Worm (Caenorhabditis elegans) whole organism, L4 larva: ENCODE results near the gene F43G6.17.
"Not testable (repeated sequence)": the region's sequence is repeated elsewhere in the genome, so short reads cannot be mapped to it uniquely, and the experiment has no call there.

Source experiments
- D1046.2 ChIP-seq: fragments of 200-800 bp; sonication (Bioruptor generic); IDR thresholded peaks from 2 replicates; pipeline ENCODE4 v1.3.6; 2022; ENCODE audit warnings: missing genetic modification characterization, missing compliant biosample characterization
- F37D6.2 ChIP-seq: sonication (generic microtip); optimal IDR thresholded peaks from 2 replicates; lab custom pipeline; 2016; ENCODE audit warnings: mild to moderate bottlenecking, missing genetic modification characterization, missing compliant biosample characterization
- F44E2.7 ChIP-seq: fragments of 200-800 bp; sonication (Bioruptor generic); IDR thresholded peaks from 2 replicates; pipeline ENCODE4 v2.1.2; 2022; ENCODE audit warnings: missing genetic modification characterization, missing compliant biosample characterization
- T20F7.1 ChIP-seq: fragments of 200-800 bp; sonication (Bioruptor generic); optimal IDR thresholded peaks from 2 replicates; lab custom pipeline; 2018; ENCODE audit warnings: mild to moderate bottlenecking, missing genetic modification characterization, missing compliant biosample characterization
- Y48G9A.11 ChIP-seq: fragments of 200-800 bp; sonication (Bioruptor generic); IDR thresholded peaks from 2 replicates; pipeline ENCODE4 v1.3.6; 2022; ENCODE audit warnings: missing genetic modification reagents, missing genetic modification characterization, missing compliant biosample characterization
- Y5F2A.4 ChIP-seq: fragments of 200-800 bp; sonication (Bioruptor generic); optimal IDR thresholded peaks from 2 replicates; lab custom pipeline; 2018; ENCODE audit warnings: mild to moderate bottlenecking, missing genetic modification characterization, missing compliant biosample characterization
- Y75B8A.6 ChIP-seq: fragments of 200-800 bp; sonication (Bioruptor generic); IDR thresholded peaks from 2 replicates; pipeline ENCODE4 v1.3.6; 2022; ENCODE audit warnings: missing genetic modification reagents, missing genetic modification characterization, missing compliant biosample characterization
- ZK337.2 ChIP-seq: fragments of 200-800 bp; sonication (Bioruptor generic); IDR thresholded peaks from 2 replicates; pipeline ENCODE4 v1.3.6; 2022; ENCODE audit warnings: missing genetic modification reagents, missing genetic modification characterization, missing compliant biosample characterization
- arid-1 ChIP-seq: fragments of 200-800 bp; sonication (Bioruptor generic); conservative IDR thresholded peaks from 2 replicates; pipeline ENCODE4 v1.3.6; 2022; ENCODE audit warnings: missing genetic modification reagents, missing genetic modification characterization, missing compliant biosample characterization
- ceh-20 ChIP-seq: fragments of 200-800 bp; sonication (Bioruptor generic); IDR thresholded peaks from 2 replicates; pipeline ENCODE4 v1.3.6; 2022; ENCODE audit warnings: missing genetic modification reagents, missing genetic modification characterization, missing compliant biosample characterization
- ctbp-1 ChIP-seq: fragments of 200-800 bp; sonication (Bioruptor generic); IDR thresholded peaks from 2 replicates; pipeline ENCODE4 v1.3.6; 2022; ENCODE audit warnings: missing genetic modification reagents, missing genetic modification characterization, missing compliant biosample characterization
- daf-16 ChIP-seq, 3 experiments: sonication (generic microtip); optimal IDR thresholded peaks; 2 replicates each; lab custom pipeline; 2016 to 2017; ENCODE audit warnings: missing genetic modification characterization in 3 of 3, missing genetic modification reagents in 3 of 3, mild to moderate bottlenecking in 2 of 3, missing compliant biosample characterization in 2 of 3, missing biosample characterization in 1 of 3, moderate library complexity in 1 of 3
- daf-8 ChIP-seq: fragments of 200-800 bp; sonication (Bioruptor generic); IDR thresholded peaks from 2 replicates; pipeline ENCODE4 v1.3.6; 2022; ENCODE audit warnings: missing genetic modification characterization, missing compliant biosample characterization
- dmd-8 ChIP-seq: fragments of 200-800 bp; sonication (Bioruptor generic); IDR thresholded peaks from 2 replicates; pipeline ENCODE4 v1.3.6; 2022; ENCODE audit warnings: missing genetic modification characterization, missing compliant biosample characterization
- dmd-9 ChIP-seq: fragments of 200-800 bp; sonication (Bioruptor generic); IDR thresholded peaks from 2 replicates; pipeline ENCODE4 v1.3.6; 2022; ENCODE audit warnings: missing genetic modification reagents, missing genetic modification characterization, missing compliant biosample characterization
- dpl-1 ChIP-seq: fragments of 150-350 bp; optimal IDR thresholded peaks from 2 replicates; lab custom pipeline; 2014; ENCODE audit warnings: missing biosample characterization, missing genetic modification reagents, missing genetic modification characterization
- dve-1 ChIP-seq: sonication (generic microtip); optimal IDR thresholded peaks from 2 replicates; lab custom pipeline; 2017; ENCODE audit warnings: antibody characterized with exemption, mild to moderate bottlenecking, missing genetic modification characterization, missing compliant biosample characterization; ENCODE audit not compliant: insufficient read depth
- egl-43 ChIP-seq: fragments of 200-800 bp; sonication (Bioruptor generic); IDR thresholded peaks from 2 replicates; pipeline ENCODE4 v1.3.6; 2022; ENCODE audit warnings: missing genetic modification reagents, missing genetic modification characterization, missing compliant biosample characterization
- gei-8 ChIP-seq: fragments of 200-800 bp; sonication (Bioruptor generic); optimal IDR thresholded peaks from 2 replicates; lab custom pipeline; 2018; ENCODE audit warnings: mild to moderate bottlenecking, missing genetic modification characterization, missing compliant biosample characterization
- hlh-11 ChIP-seq: fragments of 200-800 bp; sonication (Bioruptor generic); optimal IDR thresholded peaks from 2 replicates; lab custom pipeline; 2018; ENCODE audit warnings: mild to moderate bottlenecking, missing genetic modification characterization, missing compliant biosample characterization
- hmg-1.1 ChIP-seq: fragments of 200-800 bp; sonication (Bioruptor generic); IDR thresholded peaks from 2 replicates; pipeline ENCODE4 v1.3.6; 2022; ENCODE audit warnings: missing genetic modification reagents, missing genetic modification characterization, missing compliant biosample characterization
- lir-3 ChIP-seq: sonication (generic microtip); optimal IDR thresholded peaks from 2 replicates; lab custom pipeline; 2016; ENCODE audit warnings: mild to moderate bottlenecking, missing genetic modification characterization, missing compliant biosample characterization
- madf-9 ChIP-seq: fragments of 200-800 bp; sonication (Bioruptor generic); conservative IDR thresholded peaks from 2 replicates; pipeline ENCODE4 v1.3.6; 2022; ENCODE audit warnings: missing genetic modification reagents, missing genetic modification characterization, missing compliant biosample characterization
- mes-2 ChIP-seq: sonication (generic microtip); optimal IDR thresholded peaks from 2 replicates; lab custom pipeline; 2016; ENCODE audit warnings: missing genotype, mild to moderate bottlenecking, missing genetic modification characterization, missing compliant biosample characterization; ENCODE audit not compliant: poor library complexity, severe bottlenecking
- mxl-3 ChIP-seq: fragments of 200-800 bp; sonication (Bioruptor generic); optimal IDR thresholded peaks from 2 replicates; lab custom pipeline; 2018; ENCODE audit warnings: mild to moderate bottlenecking, missing genetic modification characterization, missing compliant biosample characterization
- nhr-102 ChIP-seq: sonication (generic microtip); optimal IDR thresholded peaks from 2 replicates; lab custom pipeline; 2016; ENCODE audit warnings: mild to moderate bottlenecking, missing genetic modification characterization, moderate library complexity, missing compliant biosample characterization
- nhr-25 ChIP-seq: sonication (generic microtip); optimal IDR thresholded peaks from 2 replicates; lab custom pipeline; 2017; ENCODE audit warnings: missing genetic modification characterization, mild to moderate bottlenecking, missing compliant biosample characterization, antibody characterized with exemption, moderate library complexity, borderline replicate concordance; ENCODE audit not compliant: insufficient read depth
- nhr-28 ChIP-seq: fragments of 150-350 bp; optimal IDR thresholded peaks from 2 replicates; lab custom pipeline; 2014; ENCODE audit warnings: missing biosample characterization, missing genetic modification characterization
- nhr-41 ChIP-seq: fragments of 200-800 bp; sonication (Bioruptor generic); IDR thresholded peaks from 2 replicates; pipeline ENCODE4 v1.3.6; 2022; ENCODE audit warnings: missing genetic modification reagents, missing genetic modification characterization, missing compliant biosample characterization
- nhr-42 ChIP-seq: fragments of 200-800 bp; sonication (Bioruptor generic); IDR thresholded peaks from 2 replicates; pipeline ENCODE4 v1.3.6; 2022; ENCODE audit warnings: missing genetic modification characterization, missing compliant biosample characterization
- nhr-48 ChIP-seq: sonication (generic microtip); optimal IDR thresholded peaks from 2 replicates; lab custom pipeline; 2016; ENCODE audit warnings: mild to moderate bottlenecking, missing genetic modification characterization, missing compliant biosample characterization
- nhr-77 ChIP-seq: fragments of 150-350 bp; optimal IDR thresholded peaks from 2 replicates; lab custom pipeline; 2014; ENCODE audit warnings: missing biosample characterization, missing genetic modification characterization
- pha-4 ChIP-seq, 2 experiments: fragments of 150-350 bp in 1 of 2; fragments of 200-800 bp in 1 of 2; sonication (Bioruptor generic) in 1 of 2; IDR thresholded peaks in 1 of 2; optimal IDR thresholded peaks in 1 of 2; 2 replicates each; pipeline versions ENCODE4 v1.3.6 to Lab custom; 2014 to 2022; ENCODE audit warnings: missing genetic modification characterization in 2 of 2, missing genetic modification reagents in 2 of 2, missing biosample characterization in 1 of 2, missing compliant biosample characterization in 1 of 2
- php-3 ChIP-seq: fragments of 200-800 bp; sonication (Bioruptor generic); IDR thresholded peaks from 2 replicates; pipeline ENCODE4 v1.3.6; 2022; ENCODE audit warnings: missing genetic modification reagents, missing genetic modification characterization, missing compliant biosample characterization
- set-16 ChIP-seq: fragments of 200-800 bp; sonication (Bioruptor generic); IDR thresholded peaks from 2 replicates; pipeline ENCODE4 v1.3.6; 2022; ENCODE audit warnings: missing genetic modification reagents, missing genetic modification characterization, missing compliant biosample characterization
- snpc-1.2 ChIP-seq: fragments of 200-800 bp; sonication (Bioruptor generic); IDR thresholded peaks from 2 replicates; pipeline ENCODE4 v1.3.6; 2022; ENCODE audit warnings: missing genetic modification reagents, missing genetic modification characterization, missing compliant biosample characterization
- tra-1 ChIP-seq: fragments of 200-800 bp; sonication (Bioruptor generic); IDR thresholded peaks from 2 replicates; pipeline ENCODE4 v1.3.6; 2022; ENCODE audit warnings: missing genetic modification reagents, missing genetic modification characterization, missing compliant biosample characterization
- unc-39 ChIP-seq: sonication (generic microtip); optimal IDR thresholded peaks from 2 replicates; lab custom pipeline; 2017; ENCODE audit warnings: missing biosample characterization, missing genetic modification characterization
- vab-7 ChIP-seq: fragments of 200-800 bp; sonication (Bioruptor generic); IDR thresholded peaks from 2 replicates; pipeline ENCODE4 v1.3.6; 2022; ENCODE audit warnings: missing genetic modification reagents, missing genetic modification characterization, missing compliant biosample characterization

Gene F43G6.17

DNA sequence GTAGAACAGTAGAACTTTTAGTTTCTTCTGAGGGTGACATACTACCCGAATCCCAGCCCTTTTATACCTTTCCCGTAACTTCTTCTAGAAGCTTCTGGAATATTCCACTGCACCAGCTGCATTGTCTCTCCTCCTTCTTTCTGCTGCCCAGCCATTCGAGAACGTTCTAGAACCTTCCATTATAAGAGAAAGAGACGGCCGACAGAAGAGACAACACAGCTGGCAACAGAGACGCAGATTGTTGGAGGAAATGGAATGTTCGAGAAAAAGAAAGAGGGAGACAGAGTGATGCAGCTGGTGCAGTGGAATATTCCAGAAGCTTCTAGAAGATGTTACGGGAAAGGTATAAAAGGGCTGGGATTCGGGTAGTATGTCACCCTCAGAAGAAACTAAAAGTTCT, 43.3 kb upstream of the F43G6.17 start, which contains the start of the genes F44E5.4 and F44E5.5 (continued):
- peak; percentile 100 for TF ChIP-seq egl-43 (GFP tag; lab: Robert Waterston, UW)
- TF ChIP-seq madf-9 (GFP tag; lab: Robert Waterston, UW), result peak; percentile 96
- TF ChIP-seq nhr-102, result peak; percentile 93
- peak; percentile 91 for TF ChIP-seq dmd-8
- TF ChIP-seq Y75B8A.6 (GFP tag; lab: Robert Waterston, UW), result peak; percentile 100
- peak; percentile 87 for TF ChIP-seq mxl-3 (GFP tag; lab: Kevin White, UChicago)
- peak; percentile 98 for TF ChIP-seq arid-1 (GFP tag; lab: Robert Waterston, UW)
- peak; percentile 81 for TF ChIP-seq T20F7.1 (GFP tag; lab: Kevin White, UChicago)
- peak; percentile 96 for TF ChIP-seq snpc-1.2 (GFP tag; lab: Robert Waterston, UW)
- peak; percentile 65 for TF ChIP-seq nhr-28 (tag; lab: Kevin White, UChicago)
- TF ChIP-seq dpl-1 (GFP tag; lab: Kevin White, UChicago), result peak; percentile 46
- TF ChIP-seq Y5F2A.4 (GFP tag; lab: Kevin White, UChicago), result peak; percentile 89
- TF ChIP-seq ZK337.2 (GFP tag; lab: Robert Waterston, UW), result peak; percentile 80
- TF ChIP-seq php-3 (GFP tag; lab: Robert Waterston, UW), result peak; percentile 100
- peak; percentile 68 for TF ChIP-seq nhr-25 (tag; lab: Kevin White, UChicago)
- peak; percentile 93 for TF ChIP-seq F37D6.2 (tag; lab: Kevin White, UChicago)
- TF ChIP-seq vab-7, result peak; percentile 98
- peak; percentile 79 for TF ChIP-seq unc-39
- peak; percentile 75 for TF ChIP-seq mes-2 (tag; lab: Kevin White, UChicago)
- peak; percentile 100 for TF ChIP-seq tra-1 (GFP tag; lab: Robert Waterston, UW)
- peak; percentile 89 for TF ChIP-seq nhr-48 (tag; lab: Kevin White, UChicago)
- TF ChIP-seq nhr-42 (GFP tag; lab: Robert Waterston, UW), result peak; percentile 97
- TF ChIP-seq Y48G9A.11 (GFP tag; lab: Robert Waterston, UW), result peak; percentile 95
- peak; percentile 39 to 97 for TF ChIP-seq daf-16 (GFP tag; optimal IDR thresholded peaks at IDR 0.05; lab: Kevin White, UChicago)
- TF ChIP-seq daf-16 (tag; optimal IDR thresholded peaks at IDR 0.05; lab: Kevin White, UChicago), result peak; percentile 58
- peak; percentile 98 for TF ChIP-seq D1046.2 (GFP tag; lab: Robert Waterston, UW)
- TF ChIP-seq nhr-77 (tag; lab: Kevin White, UChicago), result peak; percentile 40
- TF ChIP-seq dve-1 (tag; lab: Kevin White, UChicago), result peak; percentile 89
- peak; percentile 100 for TF ChIP-seq daf-8 (GFP tag; lab: Robert Waterston, UW)
- TF ChIP-seq ctbp-1 (GFP tag; lab: Robert Waterston, UW), result peak; percentile 100
- TF ChIP-seq ceh-20 (GFP tag; lab: Robert Waterston, UW), result peak; percentile 100
- peak; percentile 99 for TF ChIP-seq hmg-1.1 (GFP tag; lab: Robert Waterston, UW)
- peak; percentile 95 for TF ChIP-seq F44E2.7 (GFP tag; lab: Robert Waterston, UW)
- peak; percentile 99 for TF ChIP-seq pha-4 (GFP tag; IDR thresholded peaks at IDR 0.05; lab: Robert Waterston, UW)
- TF ChIP-seq pha-4 (tag; optimal IDR thresholded peaks at IDR 0.05; lab: Kevin White, UChicago), result not testable (repeated sequence)
- TF ChIP-seq dmd-9 (GFP tag; lab: Robert Waterston, UW), result peak; percentile 98
- peak; percentile 99 for TF ChIP-seq set-16 (GFP tag; lab: Robert Waterston, UW)
- TF ChIP-seq nhr-41 (GFP tag; lab: Robert Waterston, UW), result peak; percentile 99
- TF ChIP-seq gei-8 (GFP tag; lab: Kevin White, UChicago), result peak; percentile 96
- peak; percentile 63 for TF ChIP-seq lir-3 (tag; lab: Kevin White, UChicago)
- peak; percentile 100 for TF ChIP-seq hlh-11
